Fruit fly (Drosophila melanogaster) whole organism, prepupa: Measurements from ENCODE around the gene CG14000.
A peak's percentile ranks its signal among the peaks of the same experiment; 100 is the strongest.

Experiments
- CG10631 ChIP-seq: fragments of 200-800 bp; sonication (Bioruptor generic); optimal IDR thresholded peaks from 2 replicates; lab custom pipeline; 2016; ENCODE audit warnings: missing biosample characterization, missing genetic modification characterization
- CG11762 ChIP-seq: fragments of 200-800 bp; sonication (Bioruptor generic); optimal IDR thresholded peaks from 3 replicates; lab custom pipeline; 2016; ENCODE audit warnings: missing biosample characterization, missing genetic modification characterization; ENCODE audit not compliant: insufficient read depth
- CG11902 ChIP-seq: fragments of 200-800 bp; sonication (Bioruptor generic); optimal IDR thresholded peaks from 3 replicates; lab custom pipeline; 2016; ENCODE audit warnings: missing biosample characterization, missing genetic modification characterization
- CG15336 ChIP-seq: fragments of 200-800 bp; sonication (Bioruptor generic); IDR thresholded peaks from 2 replicates; pipeline ENCODE4 v1.3.6; 2022; ENCODE audit warnings: missing biosample characterization, missing genetic modification characterization
- CG1621 ChIP-seq: fragments of 200-800 bp; sonication (Bioruptor generic); optimal IDR thresholded peaks from 3 replicates; lab custom pipeline; 2018; ENCODE audit warnings: missing biosample characterization, mild to moderate bottlenecking, missing genetic modification characterization
- CG16779 ChIP-seq: fragments of 200-800 bp; sonication (Bioruptor generic); optimal IDR thresholded peaks from 3 replicates; lab custom pipeline; 2017; ENCODE audit warnings: missing biosample characterization, mild to moderate bottlenecking, missing genetic modification characterization
- CG31627 ChIP-seq: fragments of 200-800 bp; sonication (Bioruptor generic); optimal IDR thresholded peaks from 3 replicates; lab custom pipeline; 2016; ENCODE audit warnings: missing biosample characterization, missing genetic modification characterization
- CG7368 ChIP-seq: fragments of 200-800 bp; sonication (Bioruptor generic); optimal IDR thresholded peaks from 3 replicates; lab custom pipeline; 2016; ENCODE audit warnings: missing biosample characterization, missing genetic modification characterization
- CG8119 ChIP-seq: fragments of 200-800 bp; sonication (Bioruptor generic); IDR thresholded peaks from 3 replicates; pipeline ENCODE4 v1.3.6; 2022; ENCODE audit warnings: missing biosample characterization, missing genetic modification characterization
- CG8319 ChIP-seq: fragments of 200-800 bp; sonication (Bioruptor generic); optimal IDR thresholded peaks from 3 replicates; lab custom pipeline; 2016; ENCODE audit warnings: missing biosample characterization, missing genetic modification characterization
- Eip78C ChIP-seq: fragments of 200-800 bp; sonication (Bioruptor generic); peaks from one replicate; lab custom pipeline; 2016; ENCODE audit warnings: missing biosample characterization, missing genetic modification characterization
- Ets21C ChIP-seq: fragments of 200-800 bp; sonication (Bioruptor generic); optimal IDR thresholded peaks from 3 replicates; lab custom pipeline; 2016; ENCODE audit warnings: missing biosample characterization, missing genetic modification characterization
- Gug ChIP-seq: fragments of 200-800 bp; sonication (Bioruptor generic); IDR thresholded peaks from 2 replicates; pipeline ENCODE4 v1.3.6; 2022; ENCODE audit warnings: missing biosample characterization, missing genetic modification characterization
- Hr39 ChIP-seq: fragments of 200-800 bp; sonication (Bioruptor generic); optimal IDR thresholded peaks from 2 replicates; lab custom pipeline; 2016; ENCODE audit warnings: missing biosample characterization, missing genetic modification characterization
- OdsH ChIP-seq: fragments of 200-800 bp; sonication (Bioruptor generic); optimal IDR thresholded peaks from 3 replicates; lab custom pipeline; 2016; ENCODE audit warnings: missing biosample characterization, missing genetic modification characterization
- Sox102F ChIP-seq: fragments of 200-800 bp; sonication (Bioruptor generic); optimal IDR thresholded peaks from 2 replicates; lab custom pipeline; 2016; ENCODE audit warnings: missing biosample characterization, mild to moderate bottlenecking, missing genetic modification characterization
- Sox14 ChIP-seq: fragments of 200-800 bp; sonication (Bioruptor generic); optimal IDR thresholded peaks from 3 replicates; lab custom pipeline; 2016; ENCODE audit warnings: missing biosample characterization, missing genetic modification characterization
- Sox15 ChIP-seq: fragments of 200-800 bp; sonication (Bioruptor generic); optimal IDR thresholded peaks from 3 replicates; lab custom pipeline; 2016; ENCODE audit warnings: missing biosample characterization, missing genetic modification characterization
- cyc ChIP-seq: fragments of 200-800 bp; sonication (Bioruptor generic); optimal IDR thresholded peaks from 3 replicates; lab custom pipeline; 2016; ENCODE audit warnings: missing biosample characterization, missing genetic modification characterization
- dsx ChIP-seq: fragments of 200-800 bp; optimal IDR thresholded peaks from 3 replicates; lab custom pipeline; 2019; ENCODE audit warnings: missing biosample characterization, mild to moderate bottlenecking, missing genetic modification characterization, moderate library complexity; ENCODE audit not compliant: poor library complexity, severe bottlenecking
- eg ChIP-seq: fragments of 200-800 bp; sonication (Bioruptor generic); IDR thresholded peaks from 3 replicates; pipeline ENCODE4 v1.3.6; 2022; ENCODE audit warnings: missing biosample characterization, missing genetic modification characterization
- esn ChIP-seq: fragments of 200-800 bp; sonication (Bioruptor generic); optimal IDR thresholded peaks from 2 replicates; lab custom pipeline; 2016; ENCODE audit warnings: missing biosample characterization, mild to moderate bottlenecking, missing genetic modification characterization, moderate library complexity
- fd85E ChIP-seq: fragments of 200-800 bp; sonication (Bioruptor generic); optimal IDR thresholded peaks from 3 replicates; lab custom pipeline; 2016; ENCODE audit warnings: missing biosample characterization, missing genetic modification characterization
- fkh ChIP-seq: fragments of 200-800 bp; sonication (Bioruptor generic); optimal IDR thresholded peaks from 3 replicates; lab custom pipeline; 2017; ENCODE audit warnings: missing biosample characterization, mild to moderate bottlenecking, missing genetic modification characterization, moderate library complexity
- lz ChIP-seq: fragments of 200-800 bp; sonication (Bioruptor generic); optimal IDR thresholded peaks from 3 replicates; lab custom pipeline; 2016; ENCODE audit warnings: missing biosample characterization, missing genetic modification characterization
- pdm3 ChIP-seq: fragments of 200-800 bp; sonication (Bioruptor generic); optimal IDR thresholded peaks from 3 replicates; lab custom pipeline; 2016; ENCODE audit warnings: missing biosample characterization, missing genetic modification characterization
- salr ChIP-seq, 2 experiments: fragments of 200-800 bp; sonication (Bioruptor generic); optimal IDR thresholded peaks; 3 replicates each; lab custom pipeline; 2016 to 2018; ENCODE audit warnings: missing biosample characterization in 2 of 2, missing genetic modification characterization in 2 of 2, mild to moderate bottlenecking in 1 of 2
- ss ChIP-seq, 2 experiments: fragments of 200-800 bp; sonication (Bioruptor generic); optimal IDR thresholded peaks; 2 replicates in 1 of 2; 3 replicates in 1 of 2; lab custom pipeline; 2017 to 2018; ENCODE audit warnings: mild to moderate bottlenecking in 2 of 2, missing biosample characterization in 2 of 2, missing genetic modification characterization in 2 of 2, moderate library complexity in 1 of 2
- svp ChIP-seq: fragments of 200-800 bp; sonication (Bioruptor generic); peaks from one replicate; lab custom pipeline; 2016; ENCODE audit warnings: missing biosample characterization, missing genetic modification characterization
- topi ChIP-seq: fragments of 200-800 bp; sonication (Bioruptor generic); optimal IDR thresholded peaks from 3 replicates; lab custom pipeline; 2016; ENCODE audit warnings: missing biosample characterization, missing genetic modification characterization
- vri ChIP-seq: fragments of 200-800 bp; sonication (Bioruptor generic); optimal IDR thresholded peaks from 3 replicates; lab custom pipeline; 2016; ENCODE audit warnings: missing biosample characterization, mild to moderate bottlenecking, missing genetic modification characterization

CG14000 gene

dm6 chr2L:5910189-5910588 is at the start of gene CG14000:
Gene CG14000, minus strand, starts transcription at chr2L:5910289.
- no peak for TF ChIP-seq svp (GFP tag; lab: Kevin White, UChicago)
- no peak for TF ChIP-seq cyc (GFP tag; lab: Kevin White, UChicago)
- no peak for TF ChIP-seq OdsH (GFP tag; lab: Kevin White, UChicago)
- no peak for TF ChIP-seq CG15336 (GFP tag; lab: Robert Waterston, UW)
- TF ChIP-seq pdm3 (GFP tag; lab: Kevin White, UChicago) = no peak
- TF ChIP-seq salr (GFP tag; optimal IDR thresholded peaks at IDR 0.05; lab: Kevin White, UChicago) = no peak
- no peak for TF ChIP-seq CG8319 (GFP tag; lab: Kevin White, UChicago)
- no peak for TF ChIP-seq CG7368 (GFP tag; lab: Kevin White, UChicago)
- TF ChIP-seq ss (GFP tag; optimal IDR thresholded peaks at IDR 0.05; lab: Kevin White, UChicago) = no peak
- no peak for TF ChIP-seq eg (GFP tag; lab: Robert Waterston, UW)
- TF ChIP-seq CG10631 (GFP tag; lab: Kevin White, UChicago) = no peak
- no peak for TF ChIP-seq Sox15 (GFP tag; lab: Kevin White, UChicago)
- TF ChIP-seq topi (GFP tag; lab: Kevin White, UChicago) = no peak
- no peak for TF ChIP-seq Hr39 (GFP tag; lab: Kevin White, UChicago)

dm6 chr2L:5958581-5959177 is 48.6 kb upstream of the CG14000 start, which contains the start of gene Vm26Ac:
Gene Vm26Ac, minus strand, starts transcription at chr2L:5958631.
- TF ChIP-seq salr (GFP tag; optimal IDR thresholded peaks at IDR 0.05; lab: Kevin White, UChicago) = no peak
- TF ChIP-seq Eip78C = no peak
- no peak for TF ChIP-seq topi (GFP tag; lab: Kevin White, UChicago)
- no peak for TF ChIP-seq CG8319 (GFP tag; lab: Kevin White, UChicago)
- TF ChIP-seq CG8119 (GFP tag; lab: Robert Waterston, UW) = no peak
- TF ChIP-seq CG11762 (GFP tag; lab: Kevin White, UChicago) = no peak
- TF ChIP-seq vri (GFP tag; lab: Kevin White, UChicago) = no peak
- TF ChIP-seq dsx (GFP tag; lab: Kevin White, UChicago) = no peak
- no peak for TF ChIP-seq fd85E

- no peak for TF ChIP-seq Ets21C (GFP tag; lab: Kevin White, UChicago)
- no peak for TF ChIP-seq pdm3 (GFP tag; lab: Kevin White, UChicago)
- no peak for TF ChIP-seq eg (GFP tag; lab: Robert Waterston, UW)
- TF ChIP-seq ss (GFP tag; optimal IDR thresholded peaks at IDR 0.05; lab: Kevin White, UChicago) = no peak
- no peak for TF ChIP-seq Sox102F (GFP tag; lab: Kevin White, UChicago)
- no peak for TF ChIP-seq fkh
- no peak for TF ChIP-seq CG10631 (GFP tag; lab: Kevin White, UChicago)
- no peak for TF ChIP-seq CG11902
- TF ChIP-seq, all 60 proteins: peak for 0
Observed at dm6 chr2L:5956706-5957105, 46.6 kb upstream of the CG14000 start, which contains the start of the genes CG13998 and Vm26Ab. Gene CG13998, minus strand, starts transcription at chr2L:5956819. Gene Vm26Ab, plus strand, starts transcription at chr2L:5957004.

dm6 chr2L:5956153-5956552 is 46.1 kb upstream of the CG14000 start, which contains the start of gene CG13999:
Gene CG13999, minus strand, starts transcription at chr2L:5956466.
- TF ChIP-seq CG16779 (tag; lab: Kevin White, UChicago) (no peak), Sox14 (no peak), CG8319 (GFP tag; lab: Kevin White, UChicago) (no peak)

dm6 chr2L:5948775-5949526 is 38.9 kb upstream of the CG14000 start, which contains the start of gene CG9044:
Gene CG9044, plus strand, starts transcription at chr2L:5949450.
- TF ChIP-seq Sox15 (GFP tag; lab: Kevin White, UChicago) = peak; percentile 44
- TF ChIP-seq esn = peak; percentile 62
- no peak for TF ChIP-seq CG7368 (GFP tag; lab: Kevin White, UChicago)
- TF ChIP-seq CG1621 (tag; lab: Kevin White, UChicago) = no peak
- peak; percentile 38 for TF ChIP-seq CG11902
- peak; percentile 56 for TF ChIP-seq lz (GFP tag; lab: Kevin White, UChicago)
- peak; percentile 86 for TF ChIP-seq Sox14
- TF ChIP-seq Hr39 (GFP tag; lab: Kevin White, UChicago) = peak; percentile 76
- TF ChIP-seq CG31627 (GFP tag; lab: Kevin White, UChicago) = peak; percentile 68
- peak; percentile 28 for TF ChIP-seq Ets21C (GFP tag; lab: Kevin White, UChicago)
- TF ChIP-seq Gug (GFP tag; lab: Robert Waterston, UW) = peak; percentile 27; the same call in 1 of the 2 replicates
- no peak for TF ChIP-seq CG8319 (GFP tag; lab: Kevin White, UChicago)
- peak; percentile 51 for TF ChIP-seq cyc (GFP tag; lab: Kevin White, UChicago)
